Worm (Caenorhabditis elegans): ENCODE results near the gene ctsa-2.

DNA sequence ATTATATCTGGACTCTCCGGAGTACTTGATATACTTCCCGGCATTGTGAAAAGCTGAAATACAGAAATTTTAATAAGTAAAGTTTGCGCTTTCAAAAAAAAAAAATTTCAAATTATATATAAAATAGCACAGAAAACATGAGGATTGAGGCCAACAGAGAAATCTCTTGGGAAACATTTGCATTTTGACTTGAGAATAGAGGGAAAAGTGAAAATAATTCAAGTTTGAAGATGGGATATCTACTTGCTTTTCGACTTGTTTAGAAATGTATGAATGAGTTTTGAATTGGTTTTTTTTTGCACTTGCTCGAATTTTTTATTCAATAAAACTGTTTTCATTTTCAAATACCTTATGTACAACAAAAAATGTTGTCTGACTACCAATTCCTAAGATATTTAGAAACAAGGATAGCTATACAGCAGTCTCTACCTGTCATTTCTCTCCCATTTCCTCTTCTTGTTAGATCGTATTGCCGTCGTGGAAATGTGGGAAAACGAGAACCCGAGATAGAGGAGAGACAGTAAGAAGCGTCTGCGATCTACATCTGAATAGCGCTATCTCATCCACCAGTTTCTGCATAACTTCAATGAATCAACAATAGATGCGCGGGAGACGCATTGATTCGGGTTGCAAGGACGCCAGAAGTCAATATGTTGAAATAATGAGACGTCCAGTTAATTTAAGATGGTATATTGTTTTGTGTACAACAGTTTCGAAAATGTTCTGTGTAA is 13.9 kb downstream of the ctsa-2 start, which contains the start of gene T22E5.6:
- TF ChIP-seq F39B2.1 (GFP tag; IDR thresholded peaks at IDR 0.05) (no peak), attf-3 (GFP tag; conservative IDR thresholded peaks at IDR 0.05) (no peak), egl-18 (GFP tag; IDR thresholded peaks at IDR 0.05) (no peak)

Measured in whole organism, young adult.